Fruit fly (Drosophila melanogaster) whole organism, pupa: Measurements from ENCODE around the gene TwdlB.

Experiments
- CG12605 ChIP-seq: fragments of 200-800 bp; sonication (Bioruptor generic); IDR thresholded peaks from 2 replicates; pipeline ENCODE4 v1.3.6; 2022; ENCODE audit warnings: missing biosample characterization, missing genetic modification characterization
- CG13204 ChIP-seq: fragments of 200-800 bp; sonication (Bioruptor generic); optimal IDR thresholded peaks from 2 replicates; lab custom pipeline; 2018; ENCODE audit warnings: missing biosample characterization, mild to moderate bottlenecking, missing genetic modification characterization, moderate library complexity
- CG15710 ChIP-seq: fragments of 200-800 bp; sonication (Bioruptor generic); optimal IDR thresholded peaks from 2 replicates; lab custom pipeline; 2018; ENCODE audit warnings: missing biosample characterization, mild to moderate bottlenecking, missing genetic modification characterization, moderate library complexity
- CG17806 ChIP-seq: fragments of 200-800 bp; sonication (Bioruptor generic); optimal IDR thresholded peaks from 2 replicates; lab custom pipeline; 2018; ENCODE audit warnings: missing biosample characterization, mild to moderate bottlenecking, missing genetic modification characterization, moderate library complexity
- CG4496 ChIP-seq: fragments of 200-800 bp; sonication (Bioruptor generic); IDR thresholded peaks from 3 replicates; pipeline ENCODE4 v1.3.6; 2022; ENCODE audit warnings: missing biosample characterization, missing genetic modification characterization
- CG8301 ChIP-seq: fragments of 200-800 bp; sonication (Bioruptor generic); optimal IDR thresholded peaks from 2 replicates; lab custom pipeline; 2018; ENCODE audit warnings: missing biosample characterization, mild to moderate bottlenecking, missing genetic modification characterization
- D1 ChIP-seq: fragments of 200-800 bp; sonication (Bioruptor generic); optimal IDR thresholded peaks from 2 replicates; lab custom pipeline; 2018; ENCODE audit warnings: missing biosample characterization, mild to moderate bottlenecking, missing genetic modification characterization, moderate library complexity
- EcR ChIP-seq: fragments of 200-800 bp; sonication (Bioruptor generic); optimal IDR thresholded peaks from 3 replicates; lab custom pipeline; 2019; ENCODE audit warnings: missing biosample characterization, missing genetic modification characterization, mild to moderate bottlenecking, moderate library complexity, missing genetic modification reagents
- Ets98B ChIP-seq: fragments of 200-800 bp; sonication (Bioruptor generic); IDR thresholded peaks from 2 replicates; pipeline ENCODE4 v1.3.6; 2022; ENCODE audit warnings: missing biosample characterization, missing genetic modification characterization
- Pif1A ChIP-seq: fragments of 200-800 bp; sonication (Bioruptor generic); optimal IDR thresholded peaks from 3 replicates; lab custom pipeline; 2016; ENCODE audit warnings: missing biosample characterization, missing genetic modification characterization
- fd96Ca ChIP-seq: fragments of 200-800 bp; sonication (Bioruptor generic); IDR thresholded peaks from 3 replicates; pipeline ENCODE4 v1.3.6; 2022; ENCODE audit warnings: missing biosample characterization, missing genetic modification characterization

DNA sequence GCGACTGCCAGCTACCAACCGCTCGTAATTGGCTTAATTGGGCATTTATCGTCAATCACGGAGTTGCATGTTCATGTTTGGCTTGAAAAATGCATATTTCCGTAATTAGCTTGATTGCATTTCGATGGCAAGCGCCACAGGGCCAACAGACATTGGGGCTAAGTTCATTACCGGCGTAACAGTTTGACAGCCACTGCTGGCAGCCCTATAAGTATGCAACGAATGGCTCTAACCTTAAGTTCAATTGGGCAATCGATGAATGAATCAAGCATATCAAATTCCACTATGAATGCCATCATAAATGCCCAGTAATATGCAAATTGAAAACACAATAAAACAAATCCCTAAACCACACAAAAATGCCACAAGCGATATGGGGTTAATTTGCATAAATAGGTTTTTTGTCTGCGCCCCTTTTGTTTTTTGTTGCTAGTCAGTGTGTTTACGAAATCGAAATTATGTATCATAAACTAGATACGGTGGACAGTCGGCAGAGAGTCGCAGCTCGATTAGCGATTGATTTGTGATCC lies 32.1 kb upstream of the TwdlB start:
- no peak for TF ChIP-seq EcR (GFP tag; lab: Kevin White, UChicago)
- TF ChIP-seq D1 (tag; lab: Kevin White, UChicago): no peak
- no peak for TF ChIP-seq Ets98B
- TF ChIP-seq CG8301 (tag; lab: Kevin White, UChicago): no peak
- no peak for TF ChIP-seq Pif1A (GFP tag; lab: Kevin White, UChicago)
- TF ChIP-seq CG17806: no peak
- no peak for TF ChIP-seq CG13204 (GFP tag; lab: Kevin White, UChicago)
- no peak for TF ChIP-seq CG4496 (GFP tag; lab: Robert Waterston, UW)
- no peak for TF ChIP-seq fd96Ca
- TF ChIP-seq CG15710: no peak
- TF ChIP-seq CG12605: no peak
